Fruit fly (Drosophila melanogaster) whole organism, embryonic: ENCODE data around the gene Cp190.
A peak's percentile ranks its signal among the peaks of the same experiment; 100 is the strongest.

Experiments used
- CG10431 ChIP-seq: fragments of 200-800 bp; sonication (Bioruptor generic); optimal IDR thresholded peaks from 3 replicates; lab custom pipeline; 2018; ENCODE audit warnings: missing biosample characterization, mild to moderate bottlenecking, missing genetic modification characterization
- CG11560 ChIP-seq: fragments of 200-800 bp; sonication (Bioruptor generic); IDR thresholded peaks from 3 replicates; pipeline ENCODE4 v1.3.6; 2022; ENCODE audit warnings: missing biosample characterization, missing genetic modification characterization
- CG12219 ChIP-seq: fragments of 200-800 bp; sonication (Bioruptor generic); optimal IDR thresholded peaks from 3 replicates; lab custom pipeline; 2018; ENCODE audit warnings: missing biosample characterization, mild to moderate bottlenecking, missing genetic modification characterization
- CG12299 ChIP-seq: fragments of 200-800 bp; sonication (Bioruptor generic); optimal IDR thresholded peaks from 2 replicates; lab custom pipeline; 2018; ENCODE audit warnings: missing biosample characterization, mild to moderate bottlenecking, missing genetic modification characterization
- CG12659 ChIP-seq: fragments of 200-800 bp; sonication (Bioruptor generic); optimal IDR thresholded peaks from 3 replicates; lab custom pipeline; 2017; ENCODE audit warnings: mild to moderate bottlenecking, missing biosample characterization, missing genetic modification reagents, missing genetic modification characterization
- CG14014 ChIP-seq: fragments of 200-800 bp; sonication (Bioruptor generic); IDR thresholded peaks from 2 replicates; pipeline ENCODE4 v1.3.6; 2022; ENCODE audit warnings: missing biosample characterization, missing genetic modification characterization
- CG16815 ChIP-seq: fragments of 200-800 bp; sonication (Bioruptor generic); optimal IDR thresholded peaks from 3 replicates; lab custom pipeline; 2017; ENCODE audit warnings: missing biosample characterization, mild to moderate bottlenecking, missing genetic modification characterization
- CG2129 ChIP-seq: fragments of 200-800 bp; sonication (Bioruptor generic); IDR thresholded peaks from 2 replicates; pipeline ENCODE4 v1.3.6; 2022; ENCODE audit warnings: missing biosample characterization, missing genetic modification characterization; ENCODE audit not compliant: partially characterized antibody
- CG2875 ChIP-seq: fragments of 200-800 bp; sonication (Bioruptor generic); optimal IDR thresholded peaks from 2 replicates; lab custom pipeline; 2017; ENCODE audit warnings: missing biosample characterization, mild to moderate bottlenecking, missing genetic modification characterization, missing genetic modification reagents
- CG30020 ChIP-seq: fragments of 200-800 bp; optimal IDR thresholded peaks from 2 replicates; lab custom pipeline; 2019; ENCODE audit warnings: missing biosample characterization, mild to moderate bottlenecking, missing genetic modification characterization, moderate library complexity
- CG30431 ChIP-seq: fragments of 200-800 bp; sonication (Bioruptor generic); optimal IDR thresholded peaks from 2 replicates; lab custom pipeline; 2017; ENCODE audit warnings: missing biosample characterization, missing genetic modification characterization
- CG31224 ChIP-seq: fragments of 200-800 bp; sonication (Bioruptor generic); IDR thresholded peaks from 2 replicates; pipeline ENCODE4 v1.3.6; 2022; ENCODE audit warnings: missing biosample characterization, missing genetic modification characterization
- CG3163 ChIP-seq: fragments of 200-800 bp; sonication (Bioruptor generic); optimal IDR thresholded peaks from 3 replicates; lab custom pipeline; 2016; ENCODE audit warnings: missing biosample characterization, missing genetic modification characterization
- CG34422 ChIP-seq: fragments of 200-800 bp; sonication (Bioruptor generic); IDR thresholded peaks from 3 replicates; pipeline ENCODE4 v1.3.6; 2022; ENCODE audit warnings: missing biosample characterization, missing genetic modification characterization
- CG4404 ChIP-seq: fragments of 200-800 bp; sonication (Bioruptor generic); IDR thresholded peaks from 2 replicates; pipeline ENCODE4 v1.3.6; 2022; ENCODE audit warnings: missing biosample characterization, missing genetic modification characterization
- CG4707 ChIP-seq: fragments of 200-800 bp; sonication (Bioruptor generic); optimal IDR thresholded peaks from 2 replicates; lab custom pipeline; 2018; ENCODE audit warnings: missing biosample characterization, mild to moderate bottlenecking, missing genetic modification characterization, moderate library complexity
- CG4820 ChIP-seq: fragments of 200-800 bp; sonication (Bioruptor generic); optimal IDR thresholded peaks from 3 replicates; lab custom pipeline; 2016; ENCODE audit warnings: missing biosample characterization, missing genetic modification characterization
- CG6254 ChIP-seq: fragments of 200-800 bp; sonication (Bioruptor generic); optimal IDR thresholded peaks from 3 replicates; lab custom pipeline; 2017; ENCODE audit warnings: mild to moderate bottlenecking, missing biosample characterization, missing genetic modification reagents, missing genetic modification characterization
- CG6654 ChIP-seq: fragments of 200-800 bp; sonication (Bioruptor generic); optimal IDR thresholded peaks from 2 replicates; lab custom pipeline; 2017; ENCODE audit warnings: missing biosample characterization, mild to moderate bottlenecking, missing genetic modification characterization
- CG9437 ChIP-seq: fragments of 200-800 bp; sonication (Bioruptor generic); optimal IDR thresholded peaks from 2 replicates; lab custom pipeline; 2018; ENCODE audit warnings: missing biosample characterization, mild to moderate bottlenecking, missing genetic modification characterization
- CHES-1-like ChIP-seq: fragments of 200-800 bp; sonication (Bioruptor generic); optimal IDR thresholded peaks from 2 replicates; lab custom pipeline; 2016; ENCODE audit warnings: missing biosample characterization, missing genetic modification characterization
- CTCF ChIP-seq: fragments of 200-800 bp; sonication (Bioruptor generic); optimal IDR thresholded peaks from 2 replicates; lab custom pipeline; 2017; ENCODE audit warnings: missing biosample characterization, mild to moderate bottlenecking, missing genetic modification characterization, moderate library complexity
- Dbx ChIP-seq: fragments of 200-800 bp; sonication (Bioruptor generic); IDR thresholded peaks from 3 replicates; pipeline ENCODE4 v1.3.6; 2022; ENCODE audit warnings: missing biosample characterization, missing genetic modification characterization
- Dp ChIP-seq: fragments of 200-800 bp; sonication (Bioruptor generic); optimal IDR thresholded peaks from 2 replicates; lab custom pipeline; 2018; ENCODE audit warnings: missing biosample characterization, mild to moderate bottlenecking, missing genetic modification characterization, moderate library complexity
- Elba2 ChIP-seq: fragments of 200-800 bp; sonication (Bioruptor generic); optimal IDR thresholded peaks from 3 replicates; lab custom pipeline; 2016; ENCODE audit warnings: missing biosample characterization, missing genetic modification characterization
- Fer2 ChIP-seq: fragments of 200-800 bp; sonication (Bioruptor generic); optimal IDR thresholded peaks from 2 replicates; lab custom pipeline; 2018; ENCODE audit warnings: missing biosample characterization, mild to moderate bottlenecking, missing genetic modification characterization, moderate library complexity
- GATAe ChIP-seq: fragments of 200-800 bp; sonication (Bioruptor generic); conservative IDR thresholded peaks from 2 replicates; pipeline ENCODE4 v1.3.6; 2022; ENCODE audit warnings: missing biosample characterization, missing genetic modification characterization
- Gsc ChIP-seq: fragments of 200-800 bp; sonication (Bioruptor generic); IDR thresholded peaks from 2 replicates; pipeline ENCODE4 v1.3.6; 2022; ENCODE audit warnings: missing biosample characterization, missing genetic modification characterization
- H2.0 ChIP-seq: fragments of 200-800 bp; sonication (Bioruptor generic); IDR thresholded peaks from 2 replicates; pipeline ENCODE4 v1.3.6; 2022; ENCODE audit warnings: missing biosample characterization, missing genetic modification characterization
- HLHmδ ChIP-seq: fragments of 200-800 bp; sonication (Bioruptor generic); optimal IDR thresholded peaks from 2 replicates; lab custom pipeline; 2018; ENCODE audit warnings: missing biosample characterization, mild to moderate bottlenecking, missing genetic modification characterization, moderate library complexity
- Hey ChIP-seq: fragments of 200-800 bp; sonication (Bioruptor generic); optimal IDR thresholded peaks from 3 replicates; lab custom pipeline; 2018; ENCODE audit warnings: missing biosample characterization, mild to moderate bottlenecking, missing genetic modification characterization
- Kr ChIP-seq: fragments of 200-800 bp; sonication (Bioruptor generic); optimal IDR thresholded peaks from 2 replicates; lab custom pipeline; 2017; ENCODE audit warnings: missing biosample characterization, mild to moderate bottlenecking, missing genetic modification characterization
- Lhr ChIP-seq: fragments of 200-800 bp; sonication (Bioruptor generic); optimal IDR thresholded peaks from 3 replicates; lab custom pipeline; 2017; ENCODE audit warnings: mild to moderate bottlenecking, missing biosample characterization, missing genetic modification reagents, missing genetic modification characterization
- MESR4 ChIP-seq: fragments of 200-800 bp; sonication (Bioruptor generic); optimal IDR thresholded peaks from 2 replicates; lab custom pipeline; 2018; ENCODE audit warnings: missing biosample characterization, mild to moderate bottlenecking, missing genetic modification characterization, moderate library complexity
- Mad ChIP-seq: fragments of 200-800 bp; sonication (Bioruptor generic); optimal IDR thresholded peaks from 2 replicates; lab custom pipeline; 2016; ENCODE audit warnings: missing biosample characterization, missing genetic modification characterization
- Meics ChIP-seq: fragments of 200-800 bp; sonication (Bioruptor generic); optimal IDR thresholded peaks from 2 replicates; lab custom pipeline; 2017; ENCODE audit warnings: missing biosample characterization, mild to moderate bottlenecking, missing genetic modification characterization
- Six4 ChIP-seq: fragments of 200-800 bp; sonication (Bioruptor generic); optimal IDR thresholded peaks from 2 replicates; lab custom pipeline; 2016; ENCODE audit warnings: missing biosample characterization, missing genetic modification characterization
- Vsx1 ChIP-seq: fragments of 200-800 bp; sonication (Bioruptor generic); optimal IDR thresholded peaks from 2 replicates; lab custom pipeline; 2017; ENCODE audit warnings: missing biosample characterization, mild to moderate bottlenecking, missing genetic modification characterization, missing genetic modification reagents
- bab2 ChIP-seq: fragments of 200-800 bp; sonication (Bioruptor generic); optimal IDR thresholded peaks from 2 replicates; lab custom pipeline; 2016; ENCODE audit warnings: missing biosample characterization, missing genetic modification characterization
- cad ChIP-seq: fragments of >200 bp; optimal IDR thresholded peaks from 2 replicates; lab custom pipeline; 2017; ENCODE audit warnings: missing biosample characterization, missing genetic modification characterization
- cwo ChIP-seq: fragments of 200-800 bp; sonication (Bioruptor generic); optimal IDR thresholded peaks from 3 replicates; lab custom pipeline; 2017; ENCODE audit warnings: missing biosample characterization, missing genetic modification characterization, mild to moderate bottlenecking, moderate library complexity, missing genetic modification reagents
- dm ChIP-seq: fragments of 200-800 bp; sonication (Bioruptor generic); optimal IDR thresholded peaks from 3 replicates; lab custom pipeline; 2016; ENCODE audit warnings: missing biosample characterization, missing genetic modification characterization
- ham ChIP-seq: fragments of 200-800 bp; sonication (Bioruptor generic); IDR thresholded peaks from 2 replicates; pipeline ENCODE4 v1.3.6; 2022; ENCODE audit warnings: missing biosample characterization, missing genetic modification characterization
- insv ChIP-seq, 2 experiments: fragments of 200-800 bp; sonication (Bioruptor generic); optimal IDR thresholded peaks; 3 replicates each; lab custom pipeline; 2016 to 2018; ENCODE audit warnings: missing biosample characterization in 2 of 2, missing genetic modification characterization in 2 of 2
- ken ChIP-seq: fragments of 200-800 bp; sonication (Bioruptor generic); IDR thresholded peaks from 3 replicates; pipeline ENCODE4 v1.3.6; 2022; ENCODE audit warnings: missing biosample characterization, missing genetic modification characterization
- lola ChIP-seq, 3 experiments: fragments of >200 bp in 2 of 3; fragments of 200-800 bp in 1 of 3; sonication (Bioruptor generic) in 1 of 3; optimal IDR thresholded peaks; 2 replicates each; lab custom pipeline; 2017 to 2019; ENCODE audit warnings: missing biosample characterization in 3 of 3, missing genetic modification characterization in 3 of 3, mild to moderate bottlenecking in 1 of 3, moderate library complexity in 1 of 3
- sens ChIP-seq: fragments of 200-800 bp; sonication (Bioruptor generic); peaks from one replicate; lab custom pipeline; 2016; ENCODE audit warnings: missing biosample characterization, missing genetic modification characterization
- so ChIP-seq: fragments of 200-800 bp; sonication (Bioruptor generic); IDR thresholded peaks from 3 replicates; pipeline ENCODE4 v1.3.6; 2022; ENCODE audit warnings: missing biosample characterization, missing genetic modification characterization
- ssp ChIP-seq: fragments of 200-800 bp; sonication (Bioruptor generic); IDR thresholded peaks from 2 replicates; pipeline ENCODE4 v1.3.6; 2022; ENCODE audit warnings: missing biosample characterization, missing genetic modification characterization
- trh ChIP-seq: fragments of 200-800 bp; sonication (Bioruptor generic); optimal IDR thresholded peaks from 2 replicates; lab custom pipeline; 2016; ENCODE audit warnings: missing biosample characterization, missing genetic modification characterization
- usp ChIP-seq: fragments of >200 bp; optimal IDR thresholded peaks from 2 replicates; lab custom pipeline; 2017; ENCODE audit warnings: missing biosample characterization, missing genetic modification characterization
- wek ChIP-seq: fragments of 200-800 bp; sonication (Bioruptor generic); optimal IDR thresholded peaks from 3 replicates; lab custom pipeline; 2018; ENCODE audit warnings: missing biosample characterization, mild to moderate bottlenecking, missing genetic modification characterization, moderate library complexity

Cp190 gene

DNA sequence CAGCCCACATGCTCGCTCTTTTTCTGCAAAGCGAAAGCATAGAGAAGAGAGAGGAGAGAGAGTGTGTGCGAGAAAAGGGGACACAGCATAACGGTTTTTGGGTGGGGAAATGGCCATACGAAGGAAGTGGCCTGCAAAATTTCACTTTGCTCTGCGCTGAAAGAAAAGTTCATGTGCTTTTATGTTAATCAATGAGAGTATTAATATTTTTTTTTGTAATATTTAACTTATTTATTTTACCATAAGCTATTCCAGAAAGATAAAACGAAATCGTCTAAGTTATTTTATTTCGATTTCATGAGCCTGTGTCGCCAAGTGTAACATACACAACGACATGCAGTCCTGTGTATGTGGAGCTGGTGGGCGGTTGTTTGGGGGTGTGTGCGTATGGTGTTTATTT lies 24.6 kb downstream of the Cp190 start (continued):
- TF ChIP-seq cwo (GFP tag; lab: Kevin White, UChicago) (peak; percentile 72), CG4707 (GFP tag; lab: Kevin White, UChicago) (peak; percentile 4), trh (GFP tag; lab: Kevin White, UChicago) (no peak), CTCF (GFP tag; lab: Kevin White, UChicago) (no peak), Gsc (GFP tag; lab: Robert Waterston, UW) (no peak), ham (GFP tag; lab: Robert Waterston, UW) (no peak), Kr (no peak), Dp (GFP tag; lab: Kevin White, UChicago) (no peak), CG14014 (GFP tag; lab: Robert Waterston, UW) (peak; percentile 83), CG31224 (peak; percentile 60), CG3163 (no peak), CG11560 (tag; lab: Robert Waterston, UW) (no peak), dm (GFP tag; lab: Kevin White, UChicago) (no peak), CG2875 (no peak), CG9437 (GFP tag; lab: Kevin White, UChicago) (peak; percentile 41), MESR4 (GFP tag; lab: Kevin White, UChicago) (no peak), Mad (GFP tag; lab: Kevin White, UChicago) (peak; percentile 11), CG30431 (peak; percentile 18), HLHmδ (GFP tag; lab: Kevin White, UChicago) (no peak), Fer2 (tag; lab: Kevin White, UChicago) (peak; percentile 29), sens (GFP tag; lab: Kevin White, UChicago) (peak; percentile 76), insv (GFP tag; optimal IDR thresholded peaks at IDR 0.05; lab: Kevin White, UChicago) (no peak), Vsx1 (no peak), Six4 (no peak), CG4404 (GFP tag; lab: Robert Waterston, UW) (peak; percentile 52), wek (GFP tag; lab: Kevin White, UChicago) (no peak), CG34422 (GFP tag; lab: Robert Waterston, UW) (peak; percentile 72; the same call in 2 of the 3 replicates), Dbx (peak; percentile 78), CG4820 (GFP tag; lab: Kevin White, UChicago) (no peak), Meics (GFP tag; lab: Kevin White, UChicago) (no peak), so (GFP tag; lab: Robert Waterston, UW) (peak; percentile 73; the same call in 1 of the 3 replicates), ken (GFP tag; lab: Robert Waterston, UW) (peak; percentile 65; the same call in 1 of the 3 replicates), cad (GFP tag; lab: Kevin White, UChicago) (no peak), Lhr (no peak), bab2 (GFP tag; lab: Kevin White, UChicago) (no peak), CG2129 (GFP tag; lab: Robert Waterston, UW) (no peak), CG10431 (GFP tag; lab: Kevin White, UChicago) (no peak), CG6254 (GFP tag; lab: Kevin White, UChicago) (no peak), CG16815 (peak; percentile 28), GATAe (GFP tag; lab: Robert Waterston, UW) (0 out of 2 replicates have a peak, but pooled peaks have one; percentile 14), CG12659 (GFP tag; lab: Kevin White, UChicago) (peak; percentile 66), H2.0 (GFP tag; lab: Robert Waterston, UW) (peak; percentile 58), CG6654 (GFP tag; lab: Kevin White, UChicago) (no peak), CG12219 (GFP tag; lab: Kevin White, UChicago) (peak; percentile 23), CG30020 (tag; lab: Kevin White, UChicago) (no peak), ssp (GFP tag; lab: Robert Waterston, UW) (peak; percentile 53), Elba2 (GFP tag; lab: Kevin White, UChicago) (no peak), usp (GFP tag; lab: Kevin White, UChicago) (no peak), lola (GFP tag; optimal IDR thresholded peaks at IDR 0.05; lab: Kevin White, UChicago) (peak in 1 of 3 experiments; percentile 3), Hey (no peak), CG12299 (peak; percentile 71), CHES-1-like (GFP tag; lab: Kevin White, UChicago) (no peak)
